Fruit fly (Drosophila melanogaster) whole organism, larva: ENCODE measurements around the gene CG9356.

Experiments
- noc ChIP-seq: fragments of 200-800 bp; sonication (Bioruptor generic); optimal IDR thresholded peaks from 3 replicates; lab custom pipeline; 2019; ENCODE audit warnings: missing biosample characterization, mild to moderate bottlenecking, missing genetic modification characterization, moderate library complexity

CG9356 gene

dm6 chr3R:9355195-9355594 is 48.9 kb downstream of the CG9356 start, which contains the start of gene CG43675:
Gene CG43675, plus strand, starts transcription at chr3R:9355495.
- no peak for TF ChIP-seq noc

DNA sequence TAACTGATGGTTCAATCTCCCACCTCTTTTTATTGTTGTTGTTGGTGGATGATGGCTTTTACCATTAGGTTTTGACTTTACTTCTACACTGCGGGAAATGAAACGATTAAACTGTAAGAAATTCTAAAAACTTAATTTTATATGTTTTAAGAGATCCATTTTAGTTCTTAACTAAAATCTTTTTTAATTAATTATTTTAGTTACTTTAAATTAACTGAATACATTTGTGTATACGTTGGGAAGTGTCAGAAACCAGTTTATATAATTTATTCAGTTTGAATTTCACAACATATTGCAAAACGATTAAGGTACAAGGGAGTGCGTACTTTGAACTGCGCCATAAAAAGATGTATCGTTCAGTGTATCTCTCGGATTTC is 50.8 kb downstream of the CG9356 start:
- TF ChIP-seq noc, result peak; percentile 71

- TF ChIP-seq noc, result no peak
Measured at dm6 chr3R:9352595-9353275, 51.3 kb downstream of the CG9356 start.
